Fruit fly (Drosophila melanogaster) whole organism: ENCODE measurements around the gene CG10587.

Experiments
- EcR ChIP-seq, 2 experiments: fragments of >200 bp; optimal IDR thresholded peaks; 2 replicates each; lab custom pipeline; 2017; ENCODE audit warnings: missing biosample characterization in 2 of 2, missing genetic modification characterization in 2 of 2, missing genetic modification reagents in 2 of 2
- pan ChIP-seq: fragments of >200 bp; optimal IDR thresholded peaks from 2 replicates; lab custom pipeline; 2017
- psq ChIP-seq: fragments of >200 bp; optimal IDR thresholded peaks from 2 replicates; lab custom pipeline; 2017

DNA sequence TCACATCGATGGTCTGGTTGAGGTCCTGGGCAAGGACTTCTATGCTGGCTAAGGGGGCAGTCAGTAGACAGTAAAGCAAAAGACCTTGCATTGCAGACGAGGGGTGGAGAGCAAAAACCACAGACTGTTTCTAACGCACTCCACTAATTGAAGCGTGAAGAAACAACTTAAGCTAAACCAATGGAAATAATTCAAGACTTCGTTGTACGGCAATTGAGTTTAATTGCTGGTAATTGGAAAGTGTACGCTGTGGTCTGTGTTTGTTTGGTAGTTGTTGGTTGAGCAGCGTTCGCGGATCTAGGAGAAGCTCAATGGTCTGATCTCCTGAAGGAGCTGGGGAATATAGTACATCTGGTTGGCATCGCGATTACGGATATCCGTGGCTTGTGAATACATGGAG lies at the start of gene CG10587:
- TF ChIP-seq pan (no peak), psq (no peak), EcR (GFP tag; optimal IDR thresholded peaks at IDR 0.05; lab: Kevin White, UChicago) (no peak)
